Worm (Caenorhabditis elegans) whole organism, L3 larva: ENCODE measurements around the gene smz-1.

Experiments
- aly-2 ChIP-seq: fragments of 150-350 bp; optimal IDR thresholded peaks from 2 replicates; lab custom pipeline; 2014; ENCODE audit warnings: missing biosample characterization, missing genetic modification characterization
- ceh-82 ChIP-seq: fragments of 150-350 bp; optimal IDR thresholded peaks from 2 replicates; lab custom pipeline; 2014; ENCODE audit warnings: missing biosample characterization, missing genetic modification characterization
- daf-12 ChIP-seq: fragments of 150-350 bp; optimal IDR thresholded peaks from 2 replicates; lab custom pipeline; 2014; ENCODE audit warnings: missing biosample characterization, missing genetic modification reagents, missing genetic modification characterization
- elt-1 ChIP-seq: fragments of 150-350 bp; optimal IDR thresholded peaks from 2 replicates; lab custom pipeline; 2014; ENCODE audit warnings: missing biosample characterization, missing genetic modification characterization
- elt-3 ChIP-seq, 3 experiments: fragments of 150-350 bp in 1 of 3; sonication (generic microtip) in 2 of 3; optimal IDR thresholded peaks; 2 replicates in 2 of 3; 4 replicates in 1 of 3; lab custom pipeline; 2014 to 2017; ENCODE audit warnings: missing biosample characterization in 3 of 3, missing genetic modification characterization in 3 of 3
- nhr-11 ChIP-seq: fragments of 150-350 bp; optimal IDR thresholded peaks from 2 replicates; lab custom pipeline; 2014; ENCODE audit warnings: missing biosample characterization, missing genetic modification characterization
- nhr-12 ChIP-seq: fragments of 150-350 bp; optimal IDR thresholded peaks from 2 replicates; lab custom pipeline; 2014; ENCODE audit warnings: missing biosample characterization, missing genetic modification characterization
- nhr-237 ChIP-seq: fragments of 150-350 bp; optimal IDR thresholded peaks from 2 replicates; lab custom pipeline; 2014; ENCODE audit warnings: missing biosample characterization, missing genetic modification characterization
- pha-4 ChIP-seq: fragments of 150-350 bp; optimal IDR thresholded peaks from 2 replicates; lab custom pipeline; 2014; ENCODE audit warnings: missing biosample characterization, missing genetic modification reagents, missing genetic modification characterization

- no peak for TF ChIP-seq nhr-237 (tag; lab: Kevin White, UChicago)
- TF ChIP-seq daf-12 = no peak
- no peak for TF ChIP-seq nhr-11 (tag; lab: Kevin White, UChicago)
- TF ChIP-seq elt-3 (tag; optimal IDR thresholded peaks at IDR 0.05; lab: Kevin White, UChicago) = no peak
- TF ChIP-seq elt-1 (tag; lab: Kevin White, UChicago) = no peak
- no peak for TF ChIP-seq pha-4 (tag; lab: Kevin White, UChicago)
- no peak for TF ChIP-seq ceh-82 (tag; lab: Kevin White, UChicago)
- no peak for TF ChIP-seq nhr-12 (tag; lab: Kevin White, UChicago)
- no peak for TF ChIP-seq aly-2 (tag; lab: Kevin White, UChicago)
Observed at ce11 chrIV:12427687-12428284, 27.1 kb upstream of the smz-1 start.
